Fruit fly (Drosophila melanogaster) whole organism, embryonic: ENCODE measurements around the gene dnc.

Experiments
- Adf1 ChIP-seq: fragments of 200-800 bp; sonication (Bioruptor generic); IDR thresholded peaks from 2 replicates; pipeline ENCODE4 v1.3.6; 2022; ENCODE audit warnings: missing biosample characterization, missing genetic modification characterization
- CG13894 ChIP-seq: fragments of 200-800 bp; sonication (Bioruptor generic); optimal IDR thresholded peaks from 3 replicates; lab custom pipeline; 2018; ENCODE audit warnings: missing biosample characterization, mild to moderate bottlenecking, missing genetic modification characterization, moderate library complexity
- CG14667 ChIP-seq: fragments of 200-800 bp; sonication (Bioruptor generic); IDR thresholded peaks from 2 replicates; pipeline ENCODE4 v1.3.6; 2022; ENCODE audit warnings: missing biosample characterization, missing genetic modification characterization
- CG15011 ChIP-seq: fragments of 200-800 bp; sonication (Bioruptor generic); optimal IDR thresholded peaks from 3 replicates; lab custom pipeline; 2018; ENCODE audit warnings: missing biosample characterization, mild to moderate bottlenecking, missing genetic modification characterization
- CG16779 ChIP-seq: fragments of 200-800 bp; sonication (Bioruptor generic); IDR thresholded peaks from 2 replicates; pipeline ENCODE4 v1.3.6; 2022; ENCODE audit warnings: missing biosample characterization, missing genetic modification characterization
- CG17359 ChIP-seq: fragments of 200-800 bp; sonication (Bioruptor generic); optimal IDR thresholded peaks from 3 replicates; lab custom pipeline; 2018; ENCODE audit warnings: missing biosample characterization, mild to moderate bottlenecking, missing genetic modification characterization, moderate library complexity
- CG17385 ChIP-seq: fragments of 200-800 bp; sonication (Bioruptor generic); optimal IDR thresholded peaks from 3 replicates; lab custom pipeline; 2018; ENCODE audit warnings: missing biosample characterization, mild to moderate bottlenecking, missing genetic modification characterization
- CG2116 ChIP-seq: fragments of 200-800 bp; sonication (Bioruptor generic); optimal IDR thresholded peaks from 3 replicates; lab custom pipeline; 2018; ENCODE audit warnings: missing biosample characterization, mild to moderate bottlenecking, missing genetic modification characterization
- CG2202 ChIP-seq: fragments of 200-800 bp; sonication (Bioruptor generic); optimal IDR thresholded peaks from 2 replicates; lab custom pipeline; 2018; ENCODE audit warnings: missing biosample characterization, mild to moderate bottlenecking, missing genetic modification characterization
- CG8359 ChIP-seq: fragments of 200-800 bp; sonication (Bioruptor generic); optimal IDR thresholded peaks from 2 replicates; lab custom pipeline; 2017; ENCODE audit warnings: missing biosample characterization, mild to moderate bottlenecking, missing genetic modification characterization, borderline replicate concordance
- CG8388 ChIP-seq: fragments of 200-800 bp; sonication (Bioruptor generic); optimal IDR thresholded peaks from 2 replicates; lab custom pipeline; 2019; ENCODE audit warnings: missing biosample characterization, mild to moderate bottlenecking, missing genetic modification characterization, moderate library complexity
- CG8924 ChIP-seq: fragments of 200-800 bp; optimal IDR thresholded peaks from 3 replicates; lab custom pipeline; 2019; ENCODE audit warnings: missing biosample characterization, mild to moderate bottlenecking, missing genetic modification characterization, moderate library complexity
- Chrac-16 ChIP-seq: fragments of 200-800 bp; sonication (Bioruptor generic); optimal IDR thresholded peaks from 3 replicates; lab custom pipeline; 2016; ENCODE audit warnings: missing biosample characterization, missing genetic modification characterization
- CrebB ChIP-seq: fragments of 200-800 bp; sonication (Bioruptor generic); optimal IDR thresholded peaks from 3 replicates; lab custom pipeline; 2018; ENCODE audit warnings: missing biosample characterization, mild to moderate bottlenecking, missing genetic modification characterization
- D ChIP-seq, 2 experiments: fragments of 200-800 bp in 1 of 2; fragments of >200 bp in 1 of 2; sonication (Bioruptor generic) in 1 of 2; optimal IDR thresholded peaks; 2 replicates in 1 of 2; 3 replicates in 1 of 2; lab custom pipeline; 2017; ENCODE audit warnings: mild to moderate bottlenecking in 1 of 2, missing biosample characterization in 1 of 2, missing genetic modification characterization in 1 of 2, missing genetic modification reagents in 1 of 2
- Dbx ChIP-seq: fragments of 200-800 bp; sonication (Bioruptor generic); IDR thresholded peaks from 3 replicates; pipeline ENCODE4 v1.3.6; 2022; ENCODE audit warnings: missing biosample characterization, missing genetic modification characterization
- Dfd ChIP-seq, 2 experiments: fragments of >200 bp; optimal IDR thresholded peaks; 2 replicates each; lab custom pipeline; 2017; ENCODE audit warnings: missing biosample characterization in 2 of 2, missing genetic modification characterization in 2 of 2
- Ets65A ChIP-seq: fragments of 200-800 bp; sonication (Bioruptor generic); peaks from one replicate; lab custom pipeline; 2016; ENCODE audit warnings: missing biosample characterization, missing genetic modification characterization
- Fer1 ChIP-seq: fragments of 200-800 bp; sonication (Bioruptor generic); optimal IDR thresholded peaks from 2 replicates; lab custom pipeline; 2017; ENCODE audit warnings: missing biosample characterization, mild to moderate bottlenecking, missing genetic modification characterization
- Fer3 ChIP-seq: fragments of 200-800 bp; sonication (Bioruptor generic); optimal IDR thresholded peaks from 2 replicates; lab custom pipeline; 2018; ENCODE audit warnings: missing biosample characterization, mild to moderate bottlenecking, missing genetic modification characterization, moderate library complexity
- Hr51 ChIP-seq, 2 experiments: fragments of 200-800 bp; sonication (Bioruptor generic); optimal IDR thresholded peaks; 2 replicates in 1 of 2; 3 replicates in 1 of 2; lab custom pipeline; 2016 to 2018; ENCODE audit warnings: missing biosample characterization in 2 of 2, missing genetic modification characterization in 2 of 2, mild to moderate bottlenecking in 1 of 2, moderate library complexity in 1 of 2
- Med ChIP-seq: fragments of 200-800 bp; sonication (Bioruptor generic); peaks from one replicate; lab custom pipeline; 2016; ENCODE audit warnings: missing biosample characterization, missing genetic modification characterization, mild to moderate bottlenecking, inconsistent platforms, moderate library complexity
- NC2β ChIP-seq: fragments of 200-800 bp; sonication (Bioruptor generic); optimal IDR thresholded peaks from 2 replicates; lab custom pipeline; 2016; ENCODE audit warnings: missing biosample characterization, missing genetic modification characterization
- Rx ChIP-seq: fragments of 200-800 bp; sonication (Bioruptor generic); IDR thresholded peaks from 2 replicates; pipeline ENCODE4 v1.3.6; 2022; ENCODE audit warnings: missing biosample characterization, missing genetic modification characterization
- Side ChIP-seq: fragments of 200-800 bp; sonication (Bioruptor generic); optimal IDR thresholded peaks from 2 replicates; lab custom pipeline; 2016; ENCODE audit warnings: missing biosample characterization, missing genetic modification characterization
- Trl ChIP-seq, 3 experiments: fragments of >200 bp in 2 of 3; fragments of 200-800 bp in 1 of 3; sonication (Bioruptor generic) in 1 of 3; optimal IDR thresholded peaks; 2 replicates in 1 of 3; 3 replicates in 2 of 3; lab custom pipeline; 2016 to 2017; ENCODE audit warnings: missing biosample characterization in 1 of 3, missing genetic modification characterization in 1 of 3
- ase ChIP-seq: fragments of 200-800 bp; sonication (Bioruptor generic); IDR thresholded peaks from 3 replicates; pipeline ENCODE4 v1.3.6; 2022; ENCODE audit warnings: missing biosample characterization, missing genetic modification characterization
- bab2 ChIP-seq: fragments of 200-800 bp; sonication (Bioruptor generic); optimal IDR thresholded peaks from 2 replicates; lab custom pipeline; 2016; ENCODE audit warnings: missing biosample characterization, missing genetic modification characterization
- exex ChIP-seq: fragments of 200-800 bp; sonication (Bioruptor generic); optimal IDR thresholded peaks from 4 replicates; lab custom pipeline; 2018; ENCODE audit warnings: missing biosample characterization, mild to moderate bottlenecking, missing genetic modification characterization, moderate library complexity
- fd3F ChIP-seq: fragments of 200-800 bp; sonication (Bioruptor generic); optimal IDR thresholded peaks from 2 replicates; lab custom pipeline; 2018; ENCODE audit warnings: missing biosample characterization, mild to moderate bottlenecking, missing genetic modification characterization, moderate library complexity
- gcm2 ChIP-seq: fragments of 200-800 bp; sonication (Bioruptor generic); optimal IDR thresholded peaks from 2 replicates; lab custom pipeline; 2016; ENCODE audit warnings: missing biosample characterization, missing genetic modification characterization
- gem ChIP-seq: fragments of 200-800 bp; sonication (Bioruptor generic); optimal IDR thresholded peaks from 2 replicates; lab custom pipeline; 2019; ENCODE audit warnings: missing biosample characterization, mild to moderate bottlenecking, missing genetic modification characterization, moderate library complexity
- gsb ChIP-seq: fragments of 200-800 bp; sonication (Bioruptor generic); IDR thresholded peaks from 2 replicates; pipeline ENCODE4 v1.3.6; 2022; ENCODE audit warnings: missing biosample characterization, missing genetic modification characterization
- hth ChIP-seq: fragments of >200 bp; optimal IDR thresholded peaks from 2 replicates; lab custom pipeline; 2017; ENCODE audit warnings: inconsistent platforms
- jigr1 ChIP-seq: fragments of 200-800 bp; sonication (Bioruptor generic); IDR thresholded peaks from 3 replicates; pipeline ENCODE4 v1.3.6; 2022; ENCODE audit warnings: missing biosample characterization, missing genetic modification characterization
- lab ChIP-seq: fragments of 200-800 bp; sonication (Bioruptor generic); optimal IDR thresholded peaks from 3 replicates; lab custom pipeline; 2017; ENCODE audit warnings: missing biosample characterization, missing genetic modification characterization, mild to moderate bottlenecking, moderate library complexity, missing genetic modification reagents
- lilli ChIP-seq: fragments of 200-800 bp; sonication (Bioruptor generic); optimal IDR thresholded peaks from 3 replicates; lab custom pipeline; 2016; ENCODE audit warnings: missing biosample characterization, missing genetic modification characterization
- prd ChIP-seq, 3 experiments: fragments of >200 bp in 2 of 3; fragments of 200-800 bp in 1 of 3; sonication (Bioruptor generic) in 1 of 3; optimal IDR thresholded peaks in 2 of 3; IDR thresholded peaks in 1 of 3; 2 replicates in 2 of 3; 3 replicates in 1 of 3; pipeline versions ENCODE4 v1.3.6 to Lab custom; 2017 to 2022; ENCODE audit warnings: missing biosample characterization in 1 of 3, missing genetic modification characterization in 1 of 3
- row ChIP-seq: fragments of 200-800 bp; sonication (Bioruptor generic); IDR thresholded peaks from 3 replicates; pipeline ENCODE4 v1.3.6; 2022; ENCODE audit warnings: missing biosample characterization, missing genetic modification characterization
- sqz ChIP-seq: fragments of 200-800 bp; sonication (Bioruptor generic); optimal IDR thresholded peaks from 3 replicates; lab custom pipeline; 2018; ENCODE audit warnings: missing biosample characterization, mild to moderate bottlenecking, missing genetic modification characterization
- zen2 ChIP-seq: fragments of 200-800 bp; sonication (Bioruptor generic); IDR thresholded peaks from 3 replicates; pipeline ENCODE4 v1.3.6; 2022; ENCODE audit warnings: missing biosample characterization, missing genetic modification characterization; ENCODE audit not compliant: partially characterized antibody

Gene dnc

dm6 chrX:3294816-3295466, 118.7 kb downstream of the dnc start (continued):
- TF ChIP-seq CG2116 (peak; percentile 71), CrebB (tag; lab: Kevin White, UChicago) (peak; percentile 95), CG8388 (GFP tag; lab: Kevin White, UChicago) (peak; percentile 94), NC2β (peak; percentile 95), zen2 (GFP tag; lab: Robert Waterston, UW) (no peak)

DNA sequence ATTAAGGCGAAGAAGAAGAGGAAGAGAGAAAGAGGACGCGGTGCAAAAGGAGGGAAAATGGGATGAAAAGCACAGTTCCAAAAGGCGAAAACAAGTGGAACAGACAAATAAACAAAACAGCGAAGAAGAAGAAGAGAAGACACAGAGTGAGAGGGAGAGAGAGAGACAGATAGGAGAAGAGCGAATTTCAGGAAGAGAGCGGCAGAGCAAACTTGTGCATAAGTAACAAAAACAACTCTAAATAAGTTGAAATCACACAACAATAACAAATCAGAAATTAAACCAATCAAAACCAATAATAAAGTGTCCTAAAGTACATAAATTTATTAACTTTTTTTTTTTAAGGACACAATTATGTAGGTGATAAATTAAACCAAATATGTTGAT, 119.2 kb downstream of the dnc start:
- TF ChIP-seq CG17385 (GFP tag; lab: Kevin White, UChicago) (peak; percentile 55), Rx (no peak), CG13894 (tag; lab: Kevin White, UChicago) (no peak), Trl (optimal IDR thresholded peaks at IDR 0.05; lab: Kevin White, UChicago) (peak; percentile 55 to 73), Trl (GFP tag; optimal IDR thresholded peaks at IDR 0.05; lab: Kevin White, UChicago) (no peak)

DNA sequence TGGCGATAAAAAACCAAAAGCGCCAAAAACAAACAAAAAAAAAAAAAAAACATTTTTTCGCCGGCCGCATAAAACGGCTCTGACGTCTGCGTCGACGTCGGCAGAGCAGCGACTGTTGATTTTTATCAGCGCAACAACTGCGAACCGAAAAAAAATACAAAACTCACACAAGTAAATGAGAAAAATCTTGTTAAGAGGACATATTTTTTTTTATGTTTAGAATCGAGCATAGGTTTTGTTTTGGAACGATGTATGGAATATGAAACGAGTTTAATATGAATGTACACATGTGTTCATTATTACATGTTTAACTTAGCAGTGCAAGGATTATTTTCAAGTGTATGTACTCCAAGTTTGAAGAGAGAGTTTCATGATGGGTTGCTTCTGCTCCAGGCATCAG, 119.8 kb downstream of the dnc start:
- no peak for TF ChIP-seq CG17359 (tag; lab: Kevin White, UChicago)
- TF ChIP-seq CG14667, result no peak
- no peak for TF ChIP-seq CG16779 (GFP tag; lab: Robert Waterston, UW)
- TF ChIP-seq Hr51 (GFP tag; optimal IDR thresholded peaks at IDR 0.05; lab: Kevin White, UChicago), result peak in 1 of 2 experiments; percentile 22
- peak; percentile 17 for TF ChIP-seq Med (GFP tag; lab: Kevin White, UChicago)
- peak; percentile 8; the same call in 1 of the 3 replicates for TF ChIP-seq row (GFP tag; lab: Robert Waterston, UW)
- no peak for TF ChIP-seq D (optimal IDR thresholded peaks at IDR 0.05; lab: Kevin White, UChicago)
- TF ChIP-seq D (GFP tag; optimal IDR thresholded peaks at IDR 0.05; lab: Kevin White, UChicago), result no peak
- no peak for TF ChIP-seq lilli (GFP tag; lab: Kevin White, UChicago)
- TF ChIP-seq jigr1 (GFP tag; lab: Robert Waterston, UW), result no peak
- TF ChIP-seq Fer3 (tag; lab: Kevin White, UChicago), result no peak
- TF ChIP-seq Adf1, result peak; percentile 88
- TF ChIP-seq sqz, result peak; percentile 6

- TF ChIP-seq Chrac-16 (GFP tag; lab: Kevin White, UChicago) (peak; percentile 4), Dbx (GFP tag; lab: Robert Waterston, UW) (no peak), Dfd (GFP tag; optimal IDR thresholded peaks at IDR 0.05; lab: Kevin White, UChicago) (no peak), ase (GFP tag; lab: Robert Waterston, UW) (no peak), gcm2 (GFP tag; lab: Kevin White, UChicago) (no peak), Side (no peak), exex (tag; lab: Kevin White, UChicago) (peak; percentile 80), gem (tag; lab: Kevin White, UChicago) (peak; percentile 40), row (GFP tag; lab: Robert Waterston, UW) (peak; percentile 36), CG8388 (GFP tag; lab: Kevin White, UChicago) (peak; percentile 26), CG15011 (GFP tag; lab: Kevin White, UChicago) (no peak), lab (GFP tag; lab: Kevin White, UChicago) (peak; percentile 37), CG17359 (tag; lab: Kevin White, UChicago) (peak; percentile 3), bab2 (GFP tag; lab: Kevin White, UChicago) (no peak), fd3F (GFP tag; lab: Kevin White, UChicago) (no peak), CG8924 (tag; lab: Kevin White, UChicago) (no peak), Ets65A (GFP tag; lab: Kevin White, UChicago) (peak; percentile 64), prd (optimal IDR thresholded peaks at IDR 0.05; lab: Kevin White, UChicago) (no peak), prd (GFP tag; IDR thresholded peaks at IDR 0.05; lab: Robert Waterston, UW) (peak; percentile 39; the same call in 1 of the 3 replicates), CG2202 (no peak), Fer1 (GFP tag; lab: Kevin White, UChicago) (no peak), CG8359 (GFP tag; lab: Kevin White, UChicago) (no peak), gsb (GFP tag; lab: Robert Waterston, UW) (no peak), hth (lab: Kevin White, UChicago) (no peak), Trl (optimal IDR thresholded peaks at IDR 0.05; lab: Kevin White, UChicago) (peak; percentile 14 to 35), Trl (GFP tag; optimal IDR thresholded peaks at IDR 0.05; lab: Kevin White, UChicago) (no peak)
Observed at dm6 chrX:3297444-3298300, 121.4 kb downstream of the dnc start.
